Fruit fly (Drosophila melanogaster): ENCODE results near the gene CG14411.

The CG14411 gene

DNA sequence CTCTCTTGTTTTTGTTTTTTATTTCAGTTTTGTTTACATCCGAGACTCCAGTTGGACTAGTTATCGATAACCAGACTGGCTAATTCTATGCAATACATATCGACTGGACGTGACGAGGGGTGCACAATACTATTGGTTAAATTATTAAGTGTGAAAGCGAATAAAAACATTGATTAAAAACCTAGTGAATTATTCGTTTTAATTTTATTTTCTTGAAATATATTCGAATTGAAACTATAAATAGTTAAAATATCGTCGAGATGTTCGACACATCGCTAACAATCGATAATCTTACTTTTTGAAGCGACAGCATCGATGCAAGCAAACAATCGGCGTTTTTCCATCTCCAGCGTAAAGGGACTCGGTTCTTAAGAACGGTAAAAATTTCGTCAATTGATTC is 6.6 kb downstream of the CG14411 start, which contains the start of the genes CG32590 and Flo2 (continued):
- peak; percentile 59 for TF ChIP-seq Blimp-1 (GFP tag; optimal IDR thresholded peaks at IDR 0.05)
- TF ChIP-seq pum (GFP tag; optimal IDR thresholded peaks at IDR 0.05): peak; percentile 74
- peak; percentile 50; the same call in 1 of the 2 replicates for TF ChIP-seq CG31441 (GFP tag; IDR thresholded peaks at IDR 0.05)
- TF ChIP-seq MTF-1 (GFP tag; optimal IDR thresholded peaks at IDR 0.05; ENCODE audit: borderline replicate concordance): no peak
- TF ChIP-seq rib (GFP tag; IDR thresholded peaks at IDR 0.05): peak; percentile 76
- TF ChIP-seq CG8478 (optimal IDR thresholded peaks at IDR 0.05): no peak
- no peak for TF ChIP-seq Usf (GFP tag; optimal IDR thresholded peaks at IDR 0.05)
- no peak for TF ChIP-seq Tbp (GFP tag; optimal IDR thresholded peaks at IDR 0.05)
- peak; percentile 75 for TF ChIP-seq ttk (GFP tag; IDR thresholded peaks at IDR 0.05)
- TF ChIP-seq Bteb2 (GFP tag; optimal IDR thresholded peaks at IDR 0.05): peak; percentile 53
- TF ChIP-seq Ada2b (GFP tag; IDR thresholded peaks at IDR 0.05): peak; percentile 78
- TF ChIP-seq pb (GFP tag; optimal IDR thresholded peaks at IDR 0.05): no peak
- peak; percentile 45 for TF ChIP-seq CG33213 (GFP tag; optimal IDR thresholded peaks at IDR 0.05)
- TF ChIP-seq aop (GFP tag; IDR thresholded peaks at IDR 0.05): 0 out of 2 replicates have a peak, but pooled peaks have one; percentile 9
- no peak for TF ChIP-seq CG5180 (GFP tag; optimal IDR thresholded peaks at IDR 0.05)
- peak; percentile 12 for TF ChIP-seq nerfin-1 (tag; optimal IDR thresholded peaks at IDR 0.05)
- TF ChIP-seq kay (GFP tag; optimal IDR thresholded peaks at IDR 0.05): peak; percentile 36
- TF ChIP-seq btn (GFP tag; optimal IDR thresholded peaks at IDR 0.05): no peak
- peak; percentile 71 for TF ChIP-seq CG13775 (GFP tag; optimal IDR thresholded peaks at IDR 0.05)
- peak; percentile 58 for TF ChIP-seq Hr3 (GFP tag; optimal IDR thresholded peaks at IDR 0.05)
- TF ChIP-seq ERR (GFP tag; optimal IDR thresholded peaks at IDR 0.05): peak; percentile 47
- TF ChIP-seq HLH4C (GFP tag; IDR thresholded peaks at IDR 0.05; ENCODE audit: partially characterized antibody): peak; percentile 99
- TF ChIP-seq dpn (GFP tag; optimal IDR thresholded peaks at IDR 0.05): peak; percentile 79 to 81
- peak; percentile 61 for TF ChIP-seq CG13296 (GFP tag; optimal IDR thresholded peaks at IDR 0.05)
- TF ChIP-seq CG30431 (GFP tag; optimal IDR thresholded peaks at IDR 0.05): no peak
- TF ChIP-seq shn (GFP tag; optimal IDR thresholded peaks at IDR 0.05): peak; percentile 51
- peak; percentile 26 for TF ChIP-seq exex (tag; optimal IDR thresholded peaks at IDR 0.05)
- no peak for TF ChIP-seq scrt (GFP tag; optimal IDR thresholded peaks at IDR 0.05)
- TF ChIP-seq Adf1 (GFP tag; IDR thresholded peaks at IDR 0.05): peak; percentile 64
- TF ChIP-seq Mad (GFP tag; optimal IDR thresholded peaks at IDR 0.05): peak; percentile 66
- TF ChIP-seq en (GFP tag; optimal IDR thresholded peaks at IDR 0.05): no peak
- TF ChIP-seq Xrp1 (GFP tag; IDR thresholded peaks at IDR 0.05): peak; percentile 86
- TF ChIP-seq Spps (tag; optimal IDR thresholded peaks at IDR 0.05): peak; percentile 40

- TF ChIP-seq CG13894 (tag; optimal IDR thresholded peaks at IDR 0.05) (peak; percentile 91), CG9797 (GFP tag; optimal IDR thresholded peaks at IDR 0.05) (no peak), Jarid2 (GFP tag; optimal IDR thresholded peaks at IDR 0.05) (peak; percentile 30), Mad (GFP tag; optimal IDR thresholded peaks at IDR 0.05) (peak; percentile 15), luna (GFP tag; optimal IDR thresholded peaks at IDR 0.05) (no peak), pnt (GFP tag; optimal IDR thresholded peaks at IDR 0.05) (no peak), zf30C (GFP tag; optimal IDR thresholded peaks at IDR 0.05) (peak; percentile 91), tio (GFP tag; optimal IDR thresholded peaks at IDR 0.05) (no peak), CG18011 (GFP tag; optimal IDR thresholded peaks at IDR 0.05) (no peak), CG14860 (GFP tag; IDR thresholded peaks at IDR 0.05; ENCODE audit: partially characterized antibody) (no peak), CG16815 (GFP tag; optimal IDR thresholded peaks at IDR 0.05) (no peak), Dip3 (GFP tag; optimal IDR thresholded peaks at IDR 0.05) (peak; percentile 28), HHEX (GFP tag; optimal IDR thresholded peaks at IDR 0.05) (peak; percentile 39), Dfd (GFP tag; optimal IDR thresholded peaks at IDR 0.05) (no peak), CG14050 (GFP tag; IDR thresholded peaks at IDR 0.05) (peak; percentile 36; the same call in 1 of the 3 replicates), fd96Cb (tag; optimal IDR thresholded peaks at IDR 0.05) (no peak), bcd (GFP tag; optimal IDR thresholded peaks at IDR 0.05) (peak; percentile 46), hb (GFP tag; IDR thresholded peaks at IDR 0.05; ENCODE audit: partially characterized antibody) (no peak), az2 (GFP tag; optimal IDR thresholded peaks at IDR 0.05) (peak; percentile 15), Hr51 (GFP tag; optimal IDR thresholded peaks at IDR 0.05) (peak in 1 of 2 experiments; percentile 60)
These were observed 7.4 kb downstream of the CG14411 start for dm6 chrX:14839739-14840347.
